Worm (Caenorhabditis elegans): ENCODE data around the gene K02C4.3.

DNA sequence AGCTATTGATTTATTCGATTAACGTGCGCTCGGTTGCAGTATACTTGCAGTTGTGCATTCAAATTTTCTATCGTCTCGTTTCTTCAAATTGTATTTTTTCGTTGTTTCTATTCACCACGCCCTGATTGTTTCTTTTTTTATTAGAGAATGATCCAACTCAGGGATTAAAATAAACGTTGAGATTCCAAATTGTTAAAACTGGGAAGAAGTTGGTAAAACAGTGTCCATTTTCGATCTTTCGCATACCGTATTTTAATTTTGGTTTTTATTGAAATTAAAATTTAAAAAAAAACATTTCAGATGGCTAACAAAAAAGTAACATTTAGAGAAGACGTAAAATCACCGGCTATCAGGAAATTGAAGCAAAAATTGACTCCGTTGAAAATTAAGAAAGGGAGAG, 39.4 kb downstream of the K02C4.3 start, which contains the start of gene apn-1:
- no peak for TF ChIP-seq mep-1 (tag; optimal IDR thresholded peaks at IDR 0.05)
- TF ChIP-seq nhr-76 (tag; optimal IDR thresholded peaks at IDR 0.05) = no peak
- no peak for TF ChIP-seq ceh-43 (GFP tag; optimal IDR thresholded peaks at IDR 0.05)
- no peak for TF ChIP-seq lsy-2 (tag; optimal IDR thresholded peaks at IDR 0.05)
- no peak for TF ChIP-seq blmp-1 (tag; optimal IDR thresholded peaks at IDR 0.05)

All from whole organism, mixed stage, embryonic.